Fruit fly (Drosophila melanogaster) whole organism, embryonic: ENCODE measurements around the gene CG15803.
A peak's percentile ranks its signal among the peaks of the same experiment; 100 is the strongest.

Source experiments
- Ada2b ChIP-seq: fragments of 200-800 bp; sonication (Bioruptor generic); IDR thresholded peaks from 2 replicates; pipeline ENCODE4 v1.3.6; 2022; ENCODE audit warnings: missing biosample characterization, missing genetic modification characterization
- CG1024 ChIP-seq: fragments of 200-800 bp; sonication (Bioruptor generic); IDR thresholded peaks from 2 replicates; pipeline ENCODE4 v1.3.6; 2022; ENCODE audit warnings: missing biosample characterization, missing genetic modification characterization
- CG10267 ChIP-seq: fragments of 200-800 bp; sonication (Bioruptor generic); optimal IDR thresholded peaks from 2 replicates; lab custom pipeline; 2018; ENCODE audit warnings: missing biosample characterization, mild to moderate bottlenecking, missing genetic modification characterization, moderate library complexity
- CG10565 ChIP-seq: fragments of 200-800 bp; sonication (Bioruptor generic); optimal IDR thresholded peaks from 3 replicates; lab custom pipeline; 2016; ENCODE audit warnings: missing biosample characterization, mild to moderate bottlenecking, missing genetic modification characterization
- CG11504 ChIP-seq: fragments of 200-800 bp; sonication (Bioruptor generic); optimal IDR thresholded peaks from 3 replicates; lab custom pipeline; 2019; ENCODE audit warnings: missing biosample characterization, mild to moderate bottlenecking, missing genetic modification characterization, moderate library complexity
- CG1647 ChIP-seq: fragments of 200-800 bp; sonication (Bioruptor generic); optimal IDR thresholded peaks from 3 replicates; lab custom pipeline; 2016; ENCODE audit warnings: missing biosample characterization, missing genetic modification characterization
- CG16813 ChIP-seq: fragments of 200-800 bp; sonication (Bioruptor generic); IDR thresholded peaks from 3 replicates; pipeline ENCODE4 v1.3.6; 2022; ENCODE audit warnings: missing biosample characterization, missing genetic modification characterization; ENCODE audit not compliant: partially characterized antibody
- CG17612 ChIP-seq: fragments of 200-800 bp; sonication (Bioruptor generic); IDR thresholded peaks from 2 replicates; pipeline ENCODE4 v1.3.6; 2022; ENCODE audit warnings: missing biosample characterization, missing genetic modification characterization
- CG2678 ChIP-seq: fragments of 200-800 bp; sonication (Bioruptor generic); optimal IDR thresholded peaks from 3 replicates; lab custom pipeline; 2019; ENCODE audit warnings: missing biosample characterization, mild to moderate bottlenecking, missing genetic modification characterization, moderate library complexity
- CG3065 ChIP-seq: fragments of 200-800 bp; sonication (Bioruptor generic); optimal IDR thresholded peaks from 2 replicates; lab custom pipeline; 2016; ENCODE audit warnings: missing biosample characterization, missing genetic modification characterization
- CG3281 ChIP-seq: fragments of 200-800 bp; sonication (Bioruptor generic); optimal IDR thresholded peaks from 3 replicates; lab custom pipeline; 2017; ENCODE audit warnings: missing biosample characterization, mild to moderate bottlenecking, missing genetic modification characterization
- CG6272 ChIP-seq: fragments of 200-800 bp; sonication (Bioruptor generic); IDR thresholded peaks from 2 replicates; pipeline ENCODE4 v1.3.6; 2022; ENCODE audit warnings: missing biosample characterization, missing genetic modification characterization
- CG6854 ChIP-seq: fragments of 200-800 bp; sonication (Bioruptor generic); optimal IDR thresholded peaks from 3 replicates; lab custom pipeline; 2017; ENCODE audit warnings: missing biosample characterization, mild to moderate bottlenecking, missing genetic modification characterization
- CG7839 ChIP-seq: fragments of 200-800 bp; sonication (Bioruptor generic); optimal IDR thresholded peaks from 3 replicates; lab custom pipeline; 2018; ENCODE audit warnings: missing biosample characterization, mild to moderate bottlenecking, missing genetic modification characterization, moderate library complexity
- CG9609 ChIP-seq: fragments of 200-800 bp; sonication (Bioruptor generic); optimal IDR thresholded peaks from 3 replicates; lab custom pipeline; 2016; ENCODE audit warnings: missing biosample characterization, missing genetic modification characterization
- CG9797 ChIP-seq: fragments of 200-800 bp; sonication (Bioruptor generic); optimal IDR thresholded peaks from 3 replicates; lab custom pipeline; 2018; ENCODE audit warnings: missing biosample characterization, mild to moderate bottlenecking, missing genetic modification characterization
- E2f1 ChIP-seq: fragments of 200-800 bp; sonication (Bioruptor generic); IDR thresholded peaks from 2 replicates; pipeline ENCODE4 v1.3.6; 2022; ENCODE audit warnings: missing biosample characterization, missing genetic modification characterization
- Ets65A ChIP-seq: fragments of 200-800 bp; sonication (Bioruptor generic); peaks from one replicate; lab custom pipeline; 2016; ENCODE audit warnings: missing biosample characterization, missing genetic modification characterization
- GATAe ChIP-seq: fragments of 200-800 bp; sonication (Bioruptor generic); conservative IDR thresholded peaks from 2 replicates; pipeline ENCODE4 v1.3.6; 2022; ENCODE audit warnings: missing biosample characterization, missing genetic modification characterization
- H15 ChIP-seq: fragments of 200-800 bp; sonication (Bioruptor generic); IDR thresholded peaks from 3 replicates; pipeline ENCODE4 v1.3.6; 2022; ENCODE audit warnings: missing biosample characterization, missing genetic modification characterization
- H2.0 ChIP-seq: fragments of 200-800 bp; sonication (Bioruptor generic); IDR thresholded peaks from 2 replicates; pipeline ENCODE4 v1.3.6; 2022; ENCODE audit warnings: missing biosample characterization, missing genetic modification characterization
- HHEX ChIP-seq: fragments of 200-800 bp; sonication (Bioruptor generic); optimal IDR thresholded peaks from 3 replicates; lab custom pipeline; 2017; ENCODE audit warnings: missing biosample characterization, mild to moderate bottlenecking, missing genetic modification characterization, missing genetic modification reagents
- HLHmδ ChIP-seq: fragments of 200-800 bp; sonication (Bioruptor generic); optimal IDR thresholded peaks from 2 replicates; lab custom pipeline; 2018; ENCODE audit warnings: missing biosample characterization, mild to moderate bottlenecking, missing genetic modification characterization, moderate library complexity
- Hmr ChIP-seq: fragments of 200-800 bp; sonication (Bioruptor generic); optimal IDR thresholded peaks from 3 replicates; lab custom pipeline; 2017; ENCODE audit warnings: mild to moderate bottlenecking, missing biosample characterization, missing genetic modification reagents, missing genetic modification characterization
- Hr39 ChIP-seq: fragments of >200 bp; optimal IDR thresholded peaks from 2 replicates; lab custom pipeline; 2017
- MESR4 ChIP-seq: fragments of 200-800 bp; sonication (Bioruptor generic); optimal IDR thresholded peaks from 2 replicates; lab custom pipeline; 2018; ENCODE audit warnings: missing biosample characterization, mild to moderate bottlenecking, missing genetic modification characterization, moderate library complexity
- Mrtf ChIP-seq: fragments of 200-800 bp; sonication (Bioruptor generic); IDR thresholded peaks from 3 replicates; pipeline ENCODE4 v1.3.6; 2022; ENCODE audit warnings: missing biosample characterization, missing genetic modification characterization
- Nf-YB ChIP-seq: fragments of 200-800 bp; sonication (Bioruptor generic); optimal IDR thresholded peaks from 3 replicates; lab custom pipeline; 2019; ENCODE audit warnings: missing biosample characterization, mild to moderate bottlenecking, missing genetic modification characterization, moderate library complexity
- Six4 ChIP-seq: fragments of 200-800 bp; sonication (Bioruptor generic); optimal IDR thresholded peaks from 2 replicates; lab custom pipeline; 2016; ENCODE audit warnings: missing biosample characterization, missing genetic modification characterization
- Sox102F ChIP-seq: fragments of 200-800 bp; sonication (Bioruptor generic); optimal IDR thresholded peaks from 2 replicates; lab custom pipeline; 2018; ENCODE audit warnings: missing biosample characterization, mild to moderate bottlenecking, missing genetic modification characterization, moderate library complexity
- az2 ChIP-seq: fragments of 200-800 bp; sonication (Bioruptor generic); optimal IDR thresholded peaks from 3 replicates; lab custom pipeline; 2016; ENCODE audit warnings: missing biosample characterization, missing genetic modification characterization
- bigmax ChIP-seq: fragments of 200-800 bp; sonication (Bioruptor generic); optimal IDR thresholded peaks from 2 replicates; lab custom pipeline; 2018; ENCODE audit warnings: missing biosample characterization, mild to moderate bottlenecking, missing genetic modification characterization
- bowl ChIP-seq: fragments of 200-800 bp; sonication (Bioruptor generic); IDR thresholded peaks from 2 replicates; pipeline ENCODE4 v1.3.6; 2022; ENCODE audit warnings: missing biosample characterization, missing genetic modification characterization
- br ChIP-seq: fragments of >200 bp; optimal IDR thresholded peaks from 2 replicates; lab custom pipeline; 2017
- chn ChIP-seq: fragments of 200-800 bp; sonication (Bioruptor generic); optimal IDR thresholded peaks from 2 replicates; lab custom pipeline; 2016; ENCODE audit warnings: missing biosample characterization, missing genetic modification characterization
- crol ChIP-seq: fragments of 200-800 bp; sonication (Bioruptor generic); IDR thresholded peaks from 2 replicates; pipeline ENCODE4 v1.3.6; 2022; ENCODE audit warnings: missing biosample characterization, missing genetic modification characterization
- da ChIP-seq: fragments of 200-800 bp; sonication (Bioruptor generic); optimal IDR thresholded peaks from 2 replicates; lab custom pipeline; 2016; ENCODE audit warnings: missing biosample characterization, missing genetic modification characterization
- dati ChIP-seq: fragments of 200-800 bp; sonication (Bioruptor generic); IDR thresholded peaks from 2 replicates; pipeline ENCODE4 v1.3.6; 2022; ENCODE audit warnings: missing biosample characterization, missing genetic modification characterization
- dmrt99B ChIP-seq: fragments of 200-800 bp; sonication (Bioruptor generic); optimal IDR thresholded peaks from 2 replicates; lab custom pipeline; 2018; ENCODE audit warnings: missing biosample characterization, mild to moderate bottlenecking, missing genetic modification characterization, moderate library complexity
- en ChIP-seq: fragments of 200-800 bp; sonication (Bioruptor generic); optimal IDR thresholded peaks from 2 replicates; lab custom pipeline; 2016; ENCODE audit warnings: missing biosample characterization, missing genetic modification characterization
- grau ChIP-seq: fragments of 200-800 bp; optimal IDR thresholded peaks from 3 replicates; lab custom pipeline; 2019; ENCODE audit warnings: missing biosample characterization, mild to moderate bottlenecking, missing genetic modification characterization, moderate library complexity
- ind ChIP-seq: fragments of 200-800 bp; sonication (Bioruptor generic); optimal IDR thresholded peaks from 3 replicates; lab custom pipeline; 2016; ENCODE audit warnings: missing biosample characterization, missing genetic modification characterization
- jumu ChIP-seq: fragments of 200-800 bp; sonication (Bioruptor generic); optimal IDR thresholded peaks from 3 replicates; lab custom pipeline; 2016; ENCODE audit warnings: missing biosample characterization, missing genetic modification characterization
- lmd ChIP-seq: fragments of 200-800 bp; sonication (Bioruptor generic); IDR thresholded peaks from 2 replicates; pipeline ENCODE4 v1.3.6; 2022; ENCODE audit warnings: missing biosample characterization, missing genetic modification characterization
- mam ChIP-seq: fragments of 200-800 bp; sonication (Bioruptor generic); optimal IDR thresholded peaks from 3 replicates; lab custom pipeline; 2016; ENCODE audit warnings: missing biosample characterization, missing genetic modification characterization
- salm ChIP-seq: fragments of 200-800 bp; sonication (Bioruptor generic); optimal IDR thresholded peaks from 2 replicates; lab custom pipeline; 2018; ENCODE audit warnings: missing biosample characterization, mild to moderate bottlenecking, missing genetic modification characterization
- seq ChIP-seq: fragments of 200-800 bp; sonication (Bioruptor generic); IDR thresholded peaks from 2 replicates; pipeline ENCODE4 v1.3.6; 2022; ENCODE audit warnings: missing biosample characterization, missing genetic modification characterization
- shn ChIP-seq: fragments of 200-800 bp; sonication (Bioruptor generic); optimal IDR thresholded peaks from 3 replicates; lab custom pipeline; 2016; ENCODE audit warnings: missing biosample characterization, missing genetic modification characterization
- tna ChIP-seq: fragments of 200-800 bp; sonication (Bioruptor generic); IDR thresholded peaks from 2 replicates; pipeline ENCODE4 v1.3.6; 2022; ENCODE audit warnings: missing biosample characterization, missing genetic modification characterization; ENCODE audit not compliant: partially characterized antibody
- trem ChIP-seq: fragments of 200-800 bp; optimal IDR thresholded peaks from 3 replicates; lab custom pipeline; 2019; ENCODE audit warnings: missing biosample characterization, mild to moderate bottlenecking, missing genetic modification characterization, moderate library complexity
- usp ChIP-seq: fragments of >200 bp; optimal IDR thresholded peaks from 2 replicates; lab custom pipeline; 2017; ENCODE audit warnings: missing biosample characterization, missing genetic modification characterization
- vvl ChIP-seq: fragments of 200-800 bp; sonication (Bioruptor generic); IDR thresholded peaks from 2 replicates; pipeline ENCODE4 v1.3.6; 2022; ENCODE audit warnings: missing biosample characterization, missing genetic modification characterization
- wor ChIP-seq: fragments of 200-800 bp; sonication (Bioruptor generic); IDR thresholded peaks from 2 replicates; pipeline ENCODE4 v1.3.6; 2022; ENCODE audit warnings: missing biosample characterization, missing genetic modification characterization

CG15803 gene

dm6 chr3R:18298900-18299321, 61.6 kb downstream of the CG15803 start, which contains the start of gene Dlc90F (continued):
- TF ChIP-seq Hmr (peak; percentile 84), crol (no peak), CG1647 (GFP tag; lab: Kevin White, UChicago) (peak; percentile 55), dati (GFP tag; lab: Robert Waterston, UW) (no peak), wor (GFP tag; lab: Robert Waterston, UW) (peak; percentile 46; the same call in 1 of the 2 replicates), Mrtf (GFP tag; lab: Robert Waterston, UW) (peak; percentile 82), CG10565 (GFP tag; lab: Kevin White, UChicago) (no peak), Six4 (peak; percentile 38), ind (peak; percentile 82), H15 (GFP tag; lab: Robert Waterston, UW) (peak; percentile 77; the same call in 2 of the 3 replicates), Nf-YB (GFP tag; lab: Kevin White, UChicago) (peak; percentile 59), usp (GFP tag; lab: Kevin White, UChicago) (no peak), vvl (GFP tag; lab: Robert Waterston, UW) (peak; percentile 81), CG6854 (GFP tag; lab: Kevin White, UChicago) (no peak), CG1024 (GFP tag; lab: Robert Waterston, UW) (peak; percentile 27), en (GFP tag; lab: Kevin White, UChicago) (peak; percentile 21), GATAe (no peak), CG3065 (GFP tag; lab: Kevin White, UChicago) (peak; percentile 1), CG11504 (peak; percentile 79), HHEX (GFP tag; lab: Kevin White, UChicago) (peak; percentile 62), CG7839 (tag; lab: Kevin White, UChicago) (peak; percentile 79), CG3281 (GFP tag; lab: Kevin White, UChicago) (peak; percentile 46), Ada2b (GFP tag; lab: Robert Waterston, UW) (peak; percentile 57; the same call in 1 of the 2 replicates), shn (peak; percentile 82), mam (peak; percentile 85), grau (tag; lab: Kevin White, UChicago) (peak; percentile 82), Hr39 (lab: Kevin White, UChicago) (no peak), bigmax (GFP tag; lab: Kevin White, UChicago) (peak; percentile 27), tna (GFP tag; lab: Robert Waterston, UW) (no peak), CG16813 (GFP tag; lab: Robert Waterston, UW) (peak; percentile 49), CG2678 (tag; lab: Kevin White, UChicago) (peak; percentile 76), CG17612 (GFP tag; lab: Robert Waterston, UW) (peak; percentile 51; the same call in 1 of the 2 replicates), az2 (GFP tag; lab: Kevin White, UChicago) (peak; percentile 78), bowl (GFP tag; lab: Robert Waterston, UW) (no peak), HLHmδ (no peak), E2f1 (GFP tag; lab: Robert Waterston, UW) (peak; percentile 83), da (no peak), MESR4 (no peak), H2.0 (peak; percentile 79), dmrt99B (tag; lab: Kevin White, UChicago) (peak; percentile 71), trem (tag; lab: Kevin White, UChicago) (peak; percentile 83), Ets65A (GFP tag; lab: Kevin White, UChicago) (peak; percentile 98), lmd (peak; percentile 85), br (lab: Kevin White, UChicago) (no peak), chn (GFP tag; lab: Kevin White, UChicago) (peak; percentile 81), seq (GFP tag; lab: Robert Waterston, UW) (peak; percentile 61; the same call in 1 of the 2 replicates), CG9797 (GFP tag; lab: Kevin White, UChicago) (peak; percentile 90), CG6272 (GFP tag; lab: Robert Waterston, UW) (peak; percentile 72), jumu (GFP tag; lab: Kevin White, UChicago) (peak; percentile 78), CG9609 (GFP tag; lab: Kevin White, UChicago) (peak; percentile 87), CG10267 (tag; lab: Kevin White, UChicago) (peak; percentile 95), salm (peak; percentile 26), Sox102F (GFP tag; lab: Kevin White, UChicago) (peak; percentile 74)
